Fruit fly (Drosophila melanogaster) whole organism, embryonic: Measurements from ENCODE around the gene CG15916.

Experiments used
- Antp ChIP-seq: fragments of 200-800 bp; sonication (Bioruptor generic); optimal IDR thresholded peaks from 3 replicates; lab custom pipeline; 2016; ENCODE audit warnings: missing biosample characterization, missing genetic modification characterization
- Atf6 ChIP-seq: fragments of 200-800 bp; sonication (Bioruptor generic); IDR thresholded peaks from 2 replicates; pipeline ENCODE4 v1.3.6; 2022; ENCODE audit warnings: missing biosample characterization, missing genetic modification characterization
- CG10543 ChIP-seq: fragments of 200-800 bp; sonication (Bioruptor generic); optimal IDR thresholded peaks from 3 replicates; lab custom pipeline; 2017; ENCODE audit warnings: missing biosample characterization, mild to moderate bottlenecking, missing genetic modification characterization, moderate library complexity
- CG10959 ChIP-seq: fragments of 200-800 bp; sonication (Bioruptor generic); IDR thresholded peaks from 2 replicates; pipeline ENCODE4 v1.3.6; 2022; ENCODE audit warnings: missing biosample characterization, missing genetic modification characterization
- CG12071 ChIP-seq: fragments of 200-800 bp; sonication (Bioruptor generic); optimal IDR thresholded peaks from 3 replicates; lab custom pipeline; 2018; ENCODE audit warnings: missing biosample characterization, mild to moderate bottlenecking, missing genetic modification characterization
- CG12104 ChIP-seq: fragments of 200-800 bp; sonication (Bioruptor generic); optimal IDR thresholded peaks from 3 replicates; lab custom pipeline; 2016; ENCODE audit warnings: missing biosample characterization, missing genetic modification characterization
- CG15073 ChIP-seq: fragments of 200-800 bp; sonication (Bioruptor generic); optimal IDR thresholded peaks from 2 replicates; lab custom pipeline; 2016; ENCODE audit warnings: missing biosample characterization, missing genetic modification characterization
- CG1529 ChIP-seq: fragments of 200-800 bp; sonication (Bioruptor generic); optimal IDR thresholded peaks from 3 replicates; lab custom pipeline; 2018; ENCODE audit warnings: missing biosample characterization, missing genetic modification characterization
- CG16815 ChIP-seq: fragments of 200-800 bp; sonication (Bioruptor generic); optimal IDR thresholded peaks from 3 replicates; lab custom pipeline; 2017; ENCODE audit warnings: missing biosample characterization, mild to moderate bottlenecking, missing genetic modification characterization
- CG16863 ChIP-seq: fragments of 200-800 bp; sonication (Bioruptor generic); optimal IDR thresholded peaks from 3 replicates; lab custom pipeline; 2016; ENCODE audit warnings: missing biosample characterization, missing genetic modification characterization
- CG17385 ChIP-seq: fragments of 200-800 bp; sonication (Bioruptor generic); optimal IDR thresholded peaks from 3 replicates; lab custom pipeline; 2018; ENCODE audit warnings: missing biosample characterization, mild to moderate bottlenecking, missing genetic modification characterization
- CG18011 ChIP-seq: fragments of 200-800 bp; sonication (Bioruptor generic); optimal IDR thresholded peaks from 2 replicates; lab custom pipeline; 2017; ENCODE audit warnings: missing biosample characterization, missing genetic modification characterization, mild to moderate bottlenecking, moderate library complexity, missing genotype
- CG18599 ChIP-seq: fragments of 200-800 bp; sonication (Bioruptor generic); optimal IDR thresholded peaks from 3 replicates; lab custom pipeline; 2017; ENCODE audit warnings: missing biosample characterization, missing genetic modification characterization, mild to moderate bottlenecking, moderate library complexity, missing genetic modification reagents
- CG2202 ChIP-seq: fragments of 200-800 bp; sonication (Bioruptor generic); optimal IDR thresholded peaks from 2 replicates; lab custom pipeline; 2018; ENCODE audit warnings: missing biosample characterization, mild to moderate bottlenecking, missing genetic modification characterization
- CG2875 ChIP-seq: fragments of 200-800 bp; sonication (Bioruptor generic); optimal IDR thresholded peaks from 2 replicates; lab custom pipeline; 2017; ENCODE audit warnings: missing biosample characterization, mild to moderate bottlenecking, missing genetic modification characterization, missing genetic modification reagents
- CG30020 ChIP-seq: fragments of 200-800 bp; optimal IDR thresholded peaks from 2 replicates; lab custom pipeline; 2019; ENCODE audit warnings: missing biosample characterization, mild to moderate bottlenecking, missing genetic modification characterization, moderate library complexity
- CG31365 ChIP-seq: fragments of 200-800 bp; sonication (Bioruptor generic); optimal IDR thresholded peaks from 2 replicates; lab custom pipeline; 2018; ENCODE audit warnings: missing biosample characterization, mild to moderate bottlenecking, missing genetic modification characterization
- CG31441 ChIP-seq: fragments of 200-800 bp; sonication (Bioruptor generic); IDR thresholded peaks from 2 replicates; pipeline ENCODE4 v1.3.6; 2022; ENCODE audit warnings: missing biosample characterization, missing genetic modification characterization
- CG34224 ChIP-seq: fragments of 200-800 bp; sonication (Bioruptor generic); IDR thresholded peaks from 3 replicates; pipeline ENCODE4 v1.3.6; 2022; ENCODE audit warnings: missing biosample characterization, missing genetic modification characterization; ENCODE audit not compliant: partially characterized antibody
- CG7745 ChIP-seq: fragments of 200-800 bp; sonication (Bioruptor generic); optimal IDR thresholded peaks from 2 replicates; lab custom pipeline; 2018; ENCODE audit warnings: missing biosample characterization, mild to moderate bottlenecking, missing genetic modification characterization, moderate library complexity
- CG7987 ChIP-seq: fragments of 200-800 bp; sonication (Bioruptor generic); optimal IDR thresholded peaks from 2 replicates; lab custom pipeline; 2018; ENCODE audit warnings: missing biosample characterization, mild to moderate bottlenecking, missing genetic modification characterization, moderate library complexity
- CG9609 ChIP-seq: fragments of 200-800 bp; sonication (Bioruptor generic); optimal IDR thresholded peaks from 3 replicates; lab custom pipeline; 2016; ENCODE audit warnings: missing biosample characterization, missing genetic modification characterization
- CG9876 ChIP-seq: fragments of 200-800 bp; sonication (Bioruptor generic); optimal IDR thresholded peaks from 2 replicates; lab custom pipeline; 2016; ENCODE audit warnings: missing biosample characterization, missing genetic modification characterization
- Camta ChIP-seq: fragments of 200-800 bp; sonication (Bioruptor generic); optimal IDR thresholded peaks from 2 replicates; lab custom pipeline; 2016; ENCODE audit warnings: missing biosample characterization, missing genetic modification characterization
- CkIIα-i1 ChIP-seq: fragments of 200-800 bp; sonication (Bioruptor generic); IDR thresholded peaks from 2 replicates; pipeline ENCODE4 v1.3.6; 2022; ENCODE audit warnings: missing biosample characterization, missing genetic modification characterization
- HLH54F ChIP-seq: fragments of 200-800 bp; sonication (Bioruptor generic); optimal IDR thresholded peaks from 3 replicates; lab custom pipeline; 2016; ENCODE audit warnings: missing biosample characterization, missing genetic modification characterization
- HmgD ChIP-seq: fragments of 200-800 bp; sonication (Bioruptor generic); optimal IDR thresholded peaks from 3 replicates; lab custom pipeline; 2016; ENCODE audit warnings: missing biosample characterization, missing genetic modification characterization
- MESR4 ChIP-seq: fragments of 200-800 bp; sonication (Bioruptor generic); optimal IDR thresholded peaks from 2 replicates; lab custom pipeline; 2018; ENCODE audit warnings: missing biosample characterization, mild to moderate bottlenecking, missing genetic modification characterization, moderate library complexity
- Mad ChIP-seq: fragments of 200-800 bp; sonication (Bioruptor generic); optimal IDR thresholded peaks from 2 replicates; lab custom pipeline; 2016; ENCODE audit warnings: missing biosample characterization, missing genetic modification characterization
- Mrtf ChIP-seq: fragments of 200-800 bp; sonication (Bioruptor generic); IDR thresholded peaks from 3 replicates; pipeline ENCODE4 v1.3.6; 2022; ENCODE audit warnings: missing biosample characterization, missing genetic modification characterization
- Neu2 ChIP-seq: fragments of 200-800 bp; sonication (Bioruptor generic); optimal IDR thresholded peaks from 3 replicates; lab custom pipeline; 2016; ENCODE audit warnings: missing biosample characterization, missing genetic modification characterization, borderline replicate concordance
- Scr ChIP-seq: fragments of 200-800 bp; sonication (Bioruptor generic); IDR thresholded peaks from 2 replicates; pipeline ENCODE4 v1.3.6; 2022; ENCODE audit warnings: missing biosample characterization, missing genetic modification characterization; ENCODE audit not compliant: partially characterized antibody
- Spps ChIP-seq: fragments of 200-800 bp; sonication (Bioruptor generic); optimal IDR thresholded peaks from 2 replicates; lab custom pipeline; 2018; ENCODE audit warnings: missing biosample characterization, mild to moderate bottlenecking, missing genetic modification characterization
- Sry-δ ChIP-seq: fragments of 200-800 bp; sonication (Bioruptor generic); optimal IDR thresholded peaks from 2 replicates; lab custom pipeline; 2016; ENCODE audit warnings: missing biosample characterization, missing genetic modification characterization
- Usf ChIP-seq: fragments of 200-800 bp; sonication (Bioruptor generic); optimal IDR thresholded peaks from 2 replicates; lab custom pipeline; 2017; ENCODE audit warnings: missing genotype, missing biosample characterization, missing genetic modification characterization
- cato ChIP-seq: fragments of 200-800 bp; sonication (Bioruptor generic); optimal IDR thresholded peaks from 2 replicates; lab custom pipeline; 2016; ENCODE audit warnings: missing biosample characterization, missing genetic modification characterization, borderline replicate concordance
- dmrt11E ChIP-seq: fragments of 200-800 bp; sonication (Bioruptor generic); optimal IDR thresholded peaks from 3 replicates; lab custom pipeline; 2018; ENCODE audit warnings: missing biosample characterization, mild to moderate bottlenecking, missing genetic modification characterization, moderate library complexity
- gro ChIP-seq: fragments of 200-800 bp; sonication (Bioruptor generic); optimal IDR thresholded peaks from 2 replicates; lab custom pipeline; 2016; ENCODE audit warnings: missing biosample characterization, missing genetic modification characterization
- jing ChIP-seq: fragments of 200-800 bp; sonication (Bioruptor generic); optimal IDR thresholded peaks from 2 replicates; lab custom pipeline; 2018; ENCODE audit warnings: missing biosample characterization, mild to moderate bottlenecking, missing genetic modification characterization
- lab ChIP-seq: fragments of 200-800 bp; sonication (Bioruptor generic); optimal IDR thresholded peaks from 3 replicates; lab custom pipeline; 2017; ENCODE audit warnings: missing biosample characterization, missing genetic modification characterization, mild to moderate bottlenecking, moderate library complexity, missing genetic modification reagents
- lov ChIP-seq, 2 experiments: fragments of 200-800 bp in 1 of 2; fragments of >200 bp in 1 of 2; sonication (Bioruptor generic) in 1 of 2; IDR thresholded peaks in 1 of 2; optimal IDR thresholded peaks in 1 of 2; 2 replicates in 1 of 2; 3 replicates in 1 of 2; pipeline versions ENCODE4 v1.3.6 to Lab custom; 2017 to 2022; ENCODE audit warnings: missing biosample characterization in 1 of 2, missing genetic modification characterization in 1 of 2
- sim ChIP-seq: fragments of 200-800 bp; sonication (Bioruptor generic); IDR thresholded peaks from 2 replicates; pipeline ENCODE4 v1.3.6; 2022; ENCODE audit warnings: missing biosample characterization, missing genetic modification characterization
- slp2 ChIP-seq: fragments of 200-800 bp; sonication (Bioruptor generic); optimal IDR thresholded peaks from 2 replicates; lab custom pipeline; 2016; ENCODE audit warnings: missing biosample characterization, missing genetic modification characterization
- tll ChIP-seq, 2 experiments: fragments of 200-800 bp in 1 of 2; fragments of >200 bp in 1 of 2; sonication (Bioruptor generic) in 1 of 2; optimal IDR thresholded peaks; 2 replicates each; lab custom pipeline; 2017 to 2019; ENCODE audit warnings: missing biosample characterization in 2 of 2, missing genetic modification characterization in 2 of 2, mild to moderate bottlenecking in 1 of 2, moderate library complexity in 1 of 2
- usp ChIP-seq: fragments of >200 bp; optimal IDR thresholded peaks from 2 replicates; lab custom pipeline; 2017; ENCODE audit warnings: missing biosample characterization, missing genetic modification characterization
- zen ChIP-seq: fragments of 200-800 bp; sonication (Bioruptor generic); optimal IDR thresholded peaks from 3 replicates; lab custom pipeline; 2018; ENCODE audit warnings: missing biosample characterization, mild to moderate bottlenecking, missing genetic modification characterization, moderate library complexity

Gene CG15916

dm6 chrX:15859869-15860268 is 30.5 kb upstream of the CG15916 start, which contains the start of gene Gbeta13F (continued):
- TF ChIP-seq tll (GFP tag; optimal IDR thresholded peaks at IDR 0.05; lab: Kevin White, UChicago) (no peak), Mrtf (no peak; the same call in 2 of the 3 replicates), zen (tag; lab: Kevin White, UChicago) (no peak), slp2 (no peak), sim (GFP tag; lab: Robert Waterston, UW) (no peak), CG2202 (tag; lab: Kevin White, UChicago) (no peak), Spps (tag; lab: Kevin White, UChicago) (no peak), CG31441 (GFP tag; lab: Robert Waterston, UW) (no peak), CG7745 (tag; lab: Kevin White, UChicago) (no peak), CG10543 (GFP tag; lab: Kevin White, UChicago) (no peak), jing (GFP tag; lab: Kevin White, UChicago) (no peak), MESR4 (GFP tag; lab: Kevin White, UChicago) (peak; percentile 76), CG12071 (no peak), Antp (GFP tag; lab: Kevin White, UChicago) (no peak), Mad (no peak), CG9876 (GFP tag; lab: Kevin White, UChicago) (no peak), CG31365 (no peak), CG16815 (GFP tag; lab: Kevin White, UChicago) (no peak), CG17385 (GFP tag; lab: Kevin White, UChicago) (no peak), dmrt11E (no peak), CkIIα-i1 (no peak), CG10959 (GFP tag; lab: Robert Waterston, UW) (no peak), lov (optimal IDR thresholded peaks at IDR 0.05; lab: Kevin White, UChicago) (no peak), lov (GFP tag; IDR thresholded peaks at IDR 0.05; lab: Robert Waterston, UW) (no peak), lab (GFP tag; lab: Kevin White, UChicago) (no peak), CG30020 (tag; lab: Kevin White, UChicago) (peak; percentile 68), CG7987 (GFP tag; lab: Kevin White, UChicago) (no peak), CG16863 (GFP tag; lab: Kevin White, UChicago) (no peak), Sry-δ (GFP tag; lab: Kevin White, UChicago) (peak; percentile 45), Neu2 (GFP tag; lab: Kevin White, UChicago) (no peak), Camta (no peak), CG12104 (GFP tag; lab: Kevin White, UChicago) (no peak), Usf (no peak), CG18011 (GFP tag; lab: Kevin White, UChicago) (no peak), cato (GFP tag; lab: Kevin White, UChicago) (no peak), HLH54F (no peak), CG1529 (no peak), Scr (peak; percentile 56), Atf6 (GFP tag; lab: Robert Waterston, UW) (no peak), gro (GFP tag; lab: Kevin White, UChicago) (no peak), usp (no peak), CG15073 (GFP tag; lab: Kevin White, UChicago) (no peak), CG2875 (no peak), HmgD (GFP tag; lab: Kevin White, UChicago) (no peak), CG9609 (GFP tag; lab: Kevin White, UChicago) (no peak), CG18599 (GFP tag; lab: Kevin White, UChicago) (no peak), CG34224 (GFP tag; lab: Robert Waterston, UW) (no peak; the same call in 2 of the 3 replicates)
